Worm (Caenorhabditis elegans) whole organism, L4 larva: ENCODE measurements around the gene Y57E12B.11.

Source experiments
- D1046.2 ChIP-seq: fragments of 200-800 bp; sonication (Bioruptor generic); IDR thresholded peaks from 2 replicates; pipeline ENCODE4 v1.3.6; 2022; ENCODE audit warnings: missing genetic modification characterization, missing compliant biosample characterization
- F37D6.2 ChIP-seq: sonication (generic microtip); optimal IDR thresholded peaks from 2 replicates; lab custom pipeline; 2016; ENCODE audit warnings: mild to moderate bottlenecking, missing genetic modification characterization, missing compliant biosample characterization
- F44E2.7 ChIP-seq: fragments of 200-800 bp; sonication (Bioruptor generic); IDR thresholded peaks from 2 replicates; pipeline ENCODE4 v2.1.2; 2022; ENCODE audit warnings: missing genetic modification characterization, missing compliant biosample characterization
- R02D3.7 ChIP-seq: fragments of 150-350 bp; sonication (generic microtip); optimal IDR thresholded peaks from 3 replicates; lab custom pipeline; 2014; ENCODE audit warnings: missing biosample characterization, missing genetic modification characterization
- Y48G9A.11 ChIP-seq: fragments of 200-800 bp; sonication (Bioruptor generic); IDR thresholded peaks from 2 replicates; pipeline ENCODE4 v1.3.6; 2022; ENCODE audit warnings: missing genetic modification reagents, missing genetic modification characterization, missing compliant biosample characterization
- Y5F2A.4 ChIP-seq: fragments of 200-800 bp; sonication (Bioruptor generic); optimal IDR thresholded peaks from 2 replicates; lab custom pipeline; 2018; ENCODE audit warnings: mild to moderate bottlenecking, missing genetic modification characterization, missing compliant biosample characterization
- Y75B8A.6 ChIP-seq: fragments of 200-800 bp; sonication (Bioruptor generic); IDR thresholded peaks from 2 replicates; pipeline ENCODE4 v1.3.6; 2022; ENCODE audit warnings: missing genetic modification reagents, missing genetic modification characterization, missing compliant biosample characterization
- ZK337.2 ChIP-seq: fragments of 200-800 bp; sonication (Bioruptor generic); IDR thresholded peaks from 2 replicates; pipeline ENCODE4 v1.3.6; 2022; ENCODE audit warnings: missing genetic modification reagents, missing genetic modification characterization, missing compliant biosample characterization
- ama-1 ChIP-seq: fragments of 150-350 bp; optimal IDR thresholded peaks from 2 replicates; lab custom pipeline; 2014; ENCODE audit warnings: inconsistent platforms, mixed read lengths
- arid-1 ChIP-seq: fragments of 200-800 bp; sonication (Bioruptor generic); conservative IDR thresholded peaks from 2 replicates; pipeline ENCODE4 v1.3.6; 2022; ENCODE audit warnings: missing genetic modification reagents, missing genetic modification characterization, missing compliant biosample characterization
- ceh-20 ChIP-seq: fragments of 200-800 bp; sonication (Bioruptor generic); IDR thresholded peaks from 2 replicates; pipeline ENCODE4 v1.3.6; 2022; ENCODE audit warnings: missing genetic modification reagents, missing genetic modification characterization, missing compliant biosample characterization
- ceh-32 ChIP-seq: sonication (generic microtip); optimal IDR thresholded peaks from 2 replicates; lab custom pipeline; 2016; ENCODE audit warnings: mild to moderate bottlenecking, missing genetic modification characterization, missing compliant biosample characterization; ENCODE audit not compliant: poor library complexity
- ceh-44 ChIP-seq: fragments of 200-800 bp; sonication (Bioruptor generic); IDR thresholded peaks from 2 replicates; pipeline ENCODE4 v1.3.6; 2022; ENCODE audit warnings: missing genetic modification reagents, missing genetic modification characterization, missing compliant biosample characterization
- ceh-62 ChIP-seq: sonication (generic microtip); optimal IDR thresholded peaks from 2 replicates; lab custom pipeline; 2017; ENCODE audit warnings: missing biosample characterization, missing genetic modification characterization
- cey-2 ChIP-seq: sonication (generic microtip); optimal IDR thresholded peaks from 3 replicates; lab custom pipeline; 2017; ENCODE audit warnings: missing genetic modification characterization, mild to moderate bottlenecking, missing compliant biosample characterization, antibody characterized with exemption, borderline replicate concordance; ENCODE audit not compliant: insufficient read depth
- daf-12 ChIP-seq: fragments of 150-350 bp; optimal IDR thresholded peaks from 2 replicates; lab custom pipeline; 2014; ENCODE audit warnings: missing biosample characterization, missing genetic modification reagents, missing genetic modification characterization
- daf-16 ChIP-seq, 3 experiments: sonication (generic microtip); optimal IDR thresholded peaks; 2 replicates each; lab custom pipeline; 2016 to 2017; ENCODE audit warnings: missing genetic modification characterization in 3 of 3, missing genetic modification reagents in 3 of 3, mild to moderate bottlenecking in 2 of 3, missing compliant biosample characterization in 2 of 3, missing biosample characterization in 1 of 3, moderate library complexity in 1 of 3
- daf-8 ChIP-seq: fragments of 200-800 bp; sonication (Bioruptor generic); IDR thresholded peaks from 2 replicates; pipeline ENCODE4 v1.3.6; 2022; ENCODE audit warnings: missing genetic modification characterization, missing compliant biosample characterization
- duxl-1 ChIP-seq: sonication (generic microtip); optimal IDR thresholded peaks from 2 replicates; lab custom pipeline; 2016; ENCODE audit warnings: mild to moderate bottlenecking, missing genetic modification characterization, moderate library complexity, missing compliant biosample characterization; ENCODE audit not compliant: poor library complexity
- fkh-10 ChIP-seq: fragments of 150-350 bp; optimal IDR thresholded peaks from 2 replicates; lab custom pipeline; 2014; ENCODE audit warnings: missing biosample characterization, missing genetic modification reagents, missing genetic modification characterization
- fos-1 ChIP-seq: fragments of 150-350 bp; optimal IDR thresholded peaks from 2 replicates; lab custom pipeline; 2014; ENCODE audit warnings: missing biosample characterization, missing genetic modification characterization
- gei-8 ChIP-seq: fragments of 200-800 bp; sonication (Bioruptor generic); optimal IDR thresholded peaks from 2 replicates; lab custom pipeline; 2018; ENCODE audit warnings: mild to moderate bottlenecking, missing genetic modification characterization, missing compliant biosample characterization
- hif-1 ChIP-seq, 2 experiments: sonication (generic microtip); optimal IDR thresholded peaks; 2 replicates each; lab custom pipeline; 2016 to 2017; ENCODE audit warnings: missing compliant biosample characterization in 2 of 2, missing genetic modification characterization in 2 of 2, missing genetic modification reagents in 2 of 2, missing genotype in 2 of 2, mild to moderate bottlenecking in 1 of 2
- jun-1 ChIP-seq: fragments of 150-350 bp; optimal IDR thresholded peaks from 2 replicates; lab custom pipeline; 2014; ENCODE audit warnings: missing biosample characterization, missing genetic modification reagents, missing genetic modification characterization
- lin-13 ChIP-seq: fragments of 150-350 bp; optimal IDR thresholded peaks from 2 replicates; lab custom pipeline; 2014; ENCODE audit warnings: missing biosample characterization, missing genetic modification reagents, missing genetic modification characterization
- lin-15B ChIP-seq: fragments of 150-350 bp; sonication (generic microtip); optimal IDR thresholded peaks from 3 replicates; lab custom pipeline; 2014; ENCODE audit warnings: missing biosample characterization, missing genetic modification characterization
- lin-38 ChIP-seq: fragments of 200-800 bp; sonication (Bioruptor generic); IDR thresholded peaks from 2 replicates; pipeline ENCODE4 v1.3.6; 2022; ENCODE audit warnings: missing genetic modification reagents, missing genetic modification characterization, missing compliant biosample characterization
- madf-9 ChIP-seq: fragments of 200-800 bp; sonication (Bioruptor generic); conservative IDR thresholded peaks from 2 replicates; pipeline ENCODE4 v1.3.6; 2022; ENCODE audit warnings: missing genetic modification reagents, missing genetic modification characterization, missing compliant biosample characterization
- mdt-29 ChIP-seq: fragments of 200-800 bp; sonication (Bioruptor generic); IDR thresholded peaks from 2 replicates; pipeline ENCODE4 v1.3.6; 2022; ENCODE audit warnings: missing genetic modification reagents, missing genetic modification characterization, missing compliant biosample characterization
- mxl-2 ChIP-seq: fragments of 200-800 bp; sonication (Bioruptor generic); conservative IDR thresholded peaks from 2 replicates; pipeline ENCODE4 v1.3.6; 2022; ENCODE audit warnings: missing genetic modification reagents, missing genetic modification characterization, missing compliant biosample characterization
- mxl-3 ChIP-seq: fragments of 200-800 bp; sonication (Bioruptor generic); optimal IDR thresholded peaks from 2 replicates; lab custom pipeline; 2018; ENCODE audit warnings: mild to moderate bottlenecking, missing genetic modification characterization, missing compliant biosample characterization
- nhr-10 ChIP-seq: fragments of 150-350 bp; optimal IDR thresholded peaks from 2 replicates; lab custom pipeline; 2014; ENCODE audit warnings: missing biosample characterization, missing genetic modification characterization
- nhr-11 ChIP-seq: fragments of 150-350 bp; optimal IDR thresholded peaks from 2 replicates; lab custom pipeline; 2014; ENCODE audit warnings: missing biosample characterization, missing genetic modification characterization
- nhr-111 ChIP-seq: fragments of 200-800 bp; sonication (Bioruptor generic); optimal IDR thresholded peaks from 2 replicates; lab custom pipeline; 2018; ENCODE audit warnings: mild to moderate bottlenecking, missing genetic modification characterization, missing compliant biosample characterization
- nhr-237 ChIP-seq: sonication (generic microtip); optimal IDR thresholded peaks from 2 replicates; lab custom pipeline; 2017; ENCODE audit warnings: missing biosample characterization, missing genetic modification characterization
- nhr-25 ChIP-seq: sonication (generic microtip); optimal IDR thresholded peaks from 2 replicates; lab custom pipeline; 2017; ENCODE audit warnings: missing genetic modification characterization, mild to moderate bottlenecking, missing compliant biosample characterization, antibody characterized with exemption, moderate library complexity, borderline replicate concordance; ENCODE audit not compliant: insufficient read depth
- nhr-48 ChIP-seq: sonication (generic microtip); optimal IDR thresholded peaks from 2 replicates; lab custom pipeline; 2016; ENCODE audit warnings: mild to moderate bottlenecking, missing genetic modification characterization, missing compliant biosample characterization
- nhr-76 ChIP-seq: fragments of 150-350 bp; optimal IDR thresholded peaks from 2 replicates; lab custom pipeline; 2014; ENCODE audit warnings: missing biosample characterization, missing genetic modification characterization
- pha-4 ChIP-seq, 2 experiments: fragments of 150-350 bp in 1 of 2; fragments of 200-800 bp in 1 of 2; sonication (Bioruptor generic) in 1 of 2; IDR thresholded peaks in 1 of 2; optimal IDR thresholded peaks in 1 of 2; 2 replicates each; pipeline versions ENCODE4 v1.3.6 to Lab custom; 2014 to 2022; ENCODE audit warnings: missing genetic modification characterization in 2 of 2, missing genetic modification reagents in 2 of 2, missing biosample characterization in 1 of 2, missing compliant biosample characterization in 1 of 2
- php-3 ChIP-seq: fragments of 200-800 bp; sonication (Bioruptor generic); IDR thresholded peaks from 2 replicates; pipeline ENCODE4 v1.3.6; 2022; ENCODE audit warnings: missing genetic modification reagents, missing genetic modification characterization, missing compliant biosample characterization
- pqm-1 ChIP-seq: sonication (generic microtip); optimal IDR thresholded peaks from 2 replicates; lab custom pipeline; 2017; ENCODE audit warnings: missing biosample characterization, missing genetic modification characterization
- rbr-2 ChIP-seq: sonication (generic microtip); optimal IDR thresholded peaks from 2 replicates; lab custom pipeline; 2016; ENCODE audit warnings: missing genotype, missing genetic modification characterization, missing compliant biosample characterization
- snpc-1.2 ChIP-seq: fragments of 200-800 bp; sonication (Bioruptor generic); IDR thresholded peaks from 2 replicates; pipeline ENCODE4 v1.3.6; 2022; ENCODE audit warnings: missing genetic modification reagents, missing genetic modification characterization, missing compliant biosample characterization
- snpc-4 ChIP-seq: fragments of 150-350 bp; optimal IDR thresholded peaks from 2 replicates; lab custom pipeline; 2014; ENCODE audit warnings: missing biosample characterization, missing genetic modification characterization
- spr-1 ChIP-seq: sonication (generic microtip); optimal IDR thresholded peaks from 2 replicates; lab custom pipeline; 2016; ENCODE audit warnings: mild to moderate bottlenecking, missing genetic modification characterization, missing compliant biosample characterization
- unc-130 ChIP-seq: sonication (generic microtip); optimal IDR thresholded peaks from 2 replicates; lab custom pipeline; 2016; ENCODE audit warnings: missing genetic modification reagents, missing genetic modification characterization, missing compliant biosample characterization
- vab-7 ChIP-seq: fragments of 200-800 bp; sonication (Bioruptor generic); IDR thresholded peaks from 2 replicates; pipeline ENCODE4 v1.3.6; 2022; ENCODE audit warnings: missing genetic modification reagents, missing genetic modification characterization, missing compliant biosample characterization
- zag-1 ChIP-seq: fragments of 150-350 bp; optimal IDR thresholded peaks from 2 replicates; lab custom pipeline; 2014; ENCODE audit warnings: missing biosample characterization, missing genetic modification characterization
- zip-2 ChIP-seq: fragments of 150-350 bp; optimal IDR thresholded peaks from 2 replicates; lab custom pipeline; 2014; ENCODE audit warnings: missing biosample characterization, missing genetic modification characterization
- ztf-7 ChIP-seq: fragments of 150-350 bp; optimal IDR thresholded peaks from 2 replicates; lab custom pipeline; 2014; ENCODE audit warnings: missing biosample characterization, missing genetic modification characterization

Y57E12B.11 gene

DNA sequence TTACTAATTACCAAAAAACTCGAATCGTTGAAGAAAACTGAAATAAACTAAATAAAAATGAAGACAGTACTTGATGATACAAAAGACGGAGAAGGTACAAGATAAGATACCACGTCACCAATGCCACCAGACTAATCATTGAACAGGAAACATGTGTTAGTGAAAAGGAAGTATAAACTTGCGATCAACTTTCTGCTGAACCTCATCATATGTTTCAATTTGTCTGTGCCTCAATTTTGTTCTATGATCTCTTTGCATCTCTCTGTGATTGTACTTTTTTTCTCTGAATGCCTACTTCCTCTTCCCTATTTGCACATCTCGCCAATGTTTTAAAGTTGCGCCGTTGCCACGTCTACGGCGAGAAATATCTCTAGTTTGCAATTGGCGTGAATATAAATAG lies 44.3 kb upstream of the Y57E12B.11 start (continued):
- TF ChIP-seq ceh-44 (GFP tag; lab: Robert Waterston, UW) = no peak
- TF ChIP-seq duxl-1 (tag; lab: Kevin White, UChicago) = no peak
- no peak for TF ChIP-seq Y5F2A.4 (GFP tag; lab: Kevin White, UChicago)
- no peak for TF ChIP-seq php-3 (GFP tag; lab: Robert Waterston, UW)
- TF ChIP-seq pha-4 (GFP tag; IDR thresholded peaks at IDR 0.05; lab: Robert Waterston, UW) = no peak
- no peak for TF ChIP-seq pha-4 (tag; optimal IDR thresholded peaks at IDR 0.05; lab: Kevin White, UChicago)
- TF ChIP-seq D1046.2 (GFP tag; lab: Robert Waterston, UW) = no peak
- no peak for TF ChIP-seq F37D6.2
- peak; percentile 47 for TF ChIP-seq gei-8
- TF ChIP-seq zag-1 (tag; lab: Kevin White, UChicago) = no peak
- no peak for TF ChIP-seq ceh-32 (tag; lab: Kevin White, UChicago)
- TF ChIP-seq ama-1 = no peak
- TF ChIP-seq lin-13 = no peak
- peak; percentile 80 for TF ChIP-seq nhr-10
- peak; percentile 4 for TF ChIP-seq mxl-3 (GFP tag; lab: Kevin White, UChicago)
- TF ChIP-seq ztf-7 (tag; lab: Kevin White, UChicago) = peak; percentile 3
- TF ChIP-seq ceh-62 (tag; lab: Kevin White, UChicago) = no peak
- TF ChIP-seq nhr-111 (GFP tag; lab: Kevin White, UChicago) = no peak
- no peak for TF ChIP-seq mdt-29 (GFP tag; lab: Robert Waterston, UW)
- no peak for TF ChIP-seq spr-1 (tag; lab: Kevin White, UChicago)
- no peak for TF ChIP-seq lin-15B (tag; lab: Kevin White, UChicago)
- TF ChIP-seq nhr-25 (tag; lab: Kevin White, UChicago) = no peak
- no peak for TF ChIP-seq snpc-1.2
- TF ChIP-seq daf-16 (GFP tag; optimal IDR thresholded peaks at IDR 0.05; lab: Kevin White, UChicago) = no peak
- TF ChIP-seq daf-16 (tag; optimal IDR thresholded peaks at IDR 0.05; lab: Kevin White, UChicago) = peak; percentile 27
- TF ChIP-seq zip-2 (tag; lab: Kevin White, UChicago) = no peak
- no peak for TF ChIP-seq jun-1 (tag; lab: Kevin White, UChicago)
- no peak for TF ChIP-seq mxl-2 (GFP tag; lab: Robert Waterston, UW)
- TF ChIP-seq Y75B8A.6 (GFP tag; lab: Robert Waterston, UW) = no peak
- TF ChIP-seq ceh-20 (GFP tag; lab: Robert Waterston, UW) = no peak
- TF ChIP-seq R02D3.7 = no peak
- no peak for TF ChIP-seq F44E2.7 (GFP tag; lab: Robert Waterston, UW)
- no peak for TF ChIP-seq lin-38
- no peak for TF ChIP-seq daf-8 (GFP tag; lab: Robert Waterston, UW)
- no peak for TF ChIP-seq vab-7 (GFP tag; lab: Robert Waterston, UW)
- TF ChIP-seq unc-130 (GFP tag; lab: Kevin White, UChicago) = no peak
- no peak for TF ChIP-seq fkh-10 (GFP tag; lab: Kevin White, UChicago)
- TF ChIP-seq madf-9 (GFP tag; lab: Robert Waterston, UW) = no peak
- peak; percentile 73 for TF ChIP-seq nhr-48 (tag; lab: Kevin White, UChicago)
- no peak for TF ChIP-seq nhr-237 (tag; lab: Kevin White, UChicago)
- TF ChIP-seq nhr-76 (tag; lab: Kevin White, UChicago) = no peak
- TF ChIP-seq fos-1 = no peak
- no peak for TF ChIP-seq rbr-2 (tag; lab: Kevin White, UChicago)
- TF ChIP-seq hif-1 (tag; optimal IDR thresholded peaks at IDR 0.05; lab: Kevin White, UChicago) = peak in 1 of 2 experiments; percentile 49
- TF ChIP-seq nhr-11 (tag; lab: Kevin White, UChicago) = no peak
- no peak for TF ChIP-seq arid-1
- TF ChIP-seq daf-12 (tag; lab: Kevin White, UChicago) = no peak
- no peak for TF ChIP-seq Y48G9A.11 (GFP tag; lab: Robert Waterston, UW)
- peak; percentile 5 for TF ChIP-seq pqm-1 (tag; lab: Kevin White, UChicago)
- TF ChIP-seq ZK337.2 = no peak
- no peak for TF ChIP-seq snpc-4 (tag; lab: Kevin White, UChicago)
- peak; percentile 79 for TF ChIP-seq cey-2 (tag; lab: Kevin White, UChicago)
